Worm (Caenorhabditis elegans) whole organism, midembryonic: ENCODE data around the gene T12C9.7.

Experiments used
- T22C8.4 ChIP-seq: fragments of 200-800 bp; sonication (Bioruptor generic); IDR thresholded peaks from 2 replicates; pipeline ENCODE4 v1.3.6; 2022; ENCODE audit warnings: missing genetic modification characterization, missing compliant biosample characterization
- cog-1 ChIP-seq: sonication (generic microtip); optimal IDR thresholded peaks from 2 replicates; lab custom pipeline; 2016; ENCODE audit warnings: missing genetic modification characterization, missing compliant biosample characterization
- flt-1 ChIP-seq: fragments of 200-800 bp; sonication (Bioruptor generic); IDR thresholded peaks from 2 replicates; pipeline ENCODE4 v1.3.6; 2022; ENCODE audit warnings: missing genetic modification characterization, missing compliant biosample characterization
- klf-2 ChIP-seq: fragments of 200-800 bp; sonication (Bioruptor generic); conservative IDR thresholded peaks from 2 replicates; pipeline ENCODE4 v1.3.6; 2022; ENCODE audit warnings: missing genetic modification reagents, missing genetic modification characterization, missing compliant biosample characterization
- med-1 ChIP-seq: sonication (generic microtip); optimal IDR thresholded peaks from 2 replicates; lab custom pipeline; 2017; ENCODE audit warnings: missing genetic modification characterization, mild to moderate bottlenecking, missing compliant biosample characterization, antibody characterized with exemption, missing genetic modification reagents; ENCODE audit not compliant: insufficient read depth
- ref-1 ChIP-seq: fragments of 200-800 bp; sonication (Bioruptor generic); conservative IDR thresholded peaks from 2 replicates; pipeline ENCODE4 v1.3.6; 2022; ENCODE audit warnings: missing genetic modification reagents, missing genetic modification characterization, missing compliant biosample characterization
- tab-1 ChIP-seq: fragments of 200-800 bp; sonication (Bioruptor generic); IDR thresholded peaks from 2 replicates; pipeline ENCODE4 v1.3.6; 2022; ENCODE audit warnings: missing genetic modification characterization, missing compliant biosample characterization
- ztf-23 ChIP-seq: fragments of 200-800 bp; sonication (Bioruptor generic); IDR thresholded peaks from 2 replicates; pipeline ENCODE4 v1.3.6; 2022; ENCODE audit warnings: missing genetic modification reagents, missing genetic modification characterization, missing compliant biosample characterization
- ztf-29 ChIP-seq: fragments of 200-800 bp; sonication (Bioruptor generic); IDR thresholded peaks from 2 replicates; pipeline ENCODE4 v1.3.6; 2022; ENCODE audit warnings: missing genetic modification reagents, missing genetic modification characterization, missing compliant biosample characterization

T12C9.7 gene

ce11 chrII:4460851-4461250, at the start of gene T12C9.7, which contains the start of gene vps-18:
Gene T12C9.7 (minus strand): TSS chrII:4460951.
Gene vps-18 (plus strand): TSS chrII:4461130.
- TF ChIP-seq ztf-29 (GFP tag; lab: Robert Waterston, UW) (no peak), med-1 (GFP tag; lab: Kevin White, UChicago) (no peak), cog-1 (tag; lab: Kevin White, UChicago) (no peak), ztf-23 (GFP tag; lab: Robert Waterston, UW) (no peak), T22C8.4 (GFP tag; lab: Robert Waterston, UW) (no peak), ref-1 (no peak), tab-1 (GFP tag; lab: Robert Waterston, UW) (no peak), klf-2 (GFP tag; lab: Robert Waterston, UW) (no peak), flt-1 (GFP tag; lab: Robert Waterston, UW) (no peak)

- TF ChIP-seq med-1 (GFP tag; lab: Kevin White, UChicago) (no peak), klf-2 (GFP tag; lab: Robert Waterston, UW) (no peak), tab-1 (GFP tag; lab: Robert Waterston, UW) (no peak), cog-1 (tag; lab: Kevin White, UChicago) (no peak), T22C8.4 (GFP tag; lab: Robert Waterston, UW) (no peak), flt-1 (GFP tag; lab: Robert Waterston, UW) (no peak), ztf-29 (GFP tag; lab: Robert Waterston, UW) (no peak), ztf-23 (GFP tag; lab: Robert Waterston, UW) (no peak)
Measured at ce11 chrII:4507669-4508068, 46.9 kb upstream of the T12C9.7 start.

ce11 chrII:4506552-4507291, 46.0 kb upstream of the T12C9.7 start:
- TF ChIP-seq flt-1 (GFP tag; lab: Robert Waterston, UW) (no peak), cog-1 (tag; lab: Kevin White, UChicago) (no peak)

- TF ChIP-seq flt-1 (GFP tag; lab: Robert Waterston, UW) (no peak), med-1 (GFP tag; lab: Kevin White, UChicago) (no peak), ref-1 (no peak), ztf-23 (GFP tag; lab: Robert Waterston, UW) (no peak), tab-1 (GFP tag; lab: Robert Waterston, UW) (no peak), T22C8.4 (GFP tag; lab: Robert Waterston, UW) (no peak), cog-1 (tag; lab: Kevin White, UChicago) (no peak), ztf-29 (GFP tag; lab: Robert Waterston, UW) (no peak), klf-2 (GFP tag; lab: Robert Waterston, UW) (no peak)
Measured at ce11 chrII:4505097-4505626, 44.4 kb upstream of the T12C9.7 start, which contains the start of gene camt-1. Gene camt-1 (minus strand): TSS chrII:4505147.

- TF ChIP-seq cog-1 (tag; lab: Kevin White, UChicago) (no peak), klf-2 (GFP tag; lab: Robert Waterston, UW) (no peak), ztf-23 (GFP tag; lab: Robert Waterston, UW) (no peak), ztf-29 (GFP tag; lab: Robert Waterston, UW) (no peak), flt-1 (GFP tag; lab: Robert Waterston, UW) (no peak), ref-1 (no peak), tab-1 (GFP tag; lab: Robert Waterston, UW) (no peak), T22C8.4 (GFP tag; lab: Robert Waterston, UW) (no peak)
Measured at ce11 chrII:4495844-4496243, 35.1 kb upstream of the T12C9.7 start.

ce11 chrII:4494532-4494931, 33.8 kb upstream of the T12C9.7 start:
- no peak for TF ChIP-seq T22C8.4 (GFP tag; lab: Robert Waterston, UW)
- TF ChIP-seq klf-2 (GFP tag; lab: Robert Waterston, UW) = no peak
- TF ChIP-seq ztf-23 (GFP tag; lab: Robert Waterston, UW) = no peak
- no peak for TF ChIP-seq tab-1 (GFP tag; lab: Robert Waterston, UW)
- no peak for TF ChIP-seq ref-1
- TF ChIP-seq ztf-29 (GFP tag; lab: Robert Waterston, UW) = no peak
- TF ChIP-seq cog-1 (tag; lab: Kevin White, UChicago) = no peak
- no peak for TF ChIP-seq flt-1 (GFP tag; lab: Robert Waterston, UW)
- TF ChIP-seq med-1 (GFP tag; lab: Kevin White, UChicago) = no peak

ce11 chrII:4490729-4491128, 30.0 kb upstream of the T12C9.7 start, which contains the start of gene T05C1.5:
Gene T05C1.5 (minus strand): TSS chrII:4490829.
- no peak for TF ChIP-seq flt-1 (GFP tag; lab: Robert Waterston, UW)
- no peak for TF ChIP-seq T22C8.4 (GFP tag; lab: Robert Waterston, UW)
- no peak for TF ChIP-seq cog-1 (tag; lab: Kevin White, UChicago)
- TF ChIP-seq ztf-23 (GFP tag; lab: Robert Waterston, UW) = no peak
- no peak for TF ChIP-seq klf-2 (GFP tag; lab: Robert Waterston, UW)
- no peak for TF ChIP-seq ref-1
- TF ChIP-seq tab-1 (GFP tag; lab: Robert Waterston, UW) = no peak
- TF ChIP-seq ztf-29 (GFP tag; lab: Robert Waterston, UW) = no peak
- no peak for TF ChIP-seq med-1 (GFP tag; lab: Kevin White, UChicago)

- TF ChIP-seq med-1 (GFP tag; lab: Kevin White, UChicago) (no peak), klf-2 (GFP tag; lab: Robert Waterston, UW) (no peak)
Measured at ce11 chrII:4489288-4489687, 28.5 kb upstream of the T12C9.7 start, which contains the start of gene T05C1.3. Gene T05C1.3 (minus strand): TSS chrII:4489388.

- TF ChIP-seq med-1 (GFP tag; lab: Kevin White, UChicago) (no peak), klf-2 (GFP tag; lab: Robert Waterston, UW) (no peak), ztf-29 (GFP tag; lab: Robert Waterston, UW) (no peak), ref-1 (no peak), flt-1 (GFP tag; lab: Robert Waterston, UW) (no peak)
Measured at ce11 chrII:4482021-4482420, 21.3 kb upstream of the T12C9.7 start, which contains the start of gene T05C1.2. Gene T05C1.2 (minus strand): TSS chrII:4482121.
